Worm (Caenorhabditis elegans): ENCODE measurements around the gene rabr-4.

ce11 chrV:16155111-16155510, 39.6 kb upstream of the rabr-4 start, which contains the start of gene str-97:
- TF ChIP-seq ceh-82 (tag; optimal IDR thresholded peaks at IDR 0.05) (no peak), zag-1 (tag; optimal IDR thresholded peaks at IDR 0.05) (no peak), snpc-4 (tag; optimal IDR thresholded peaks at IDR 0.05) (no peak), nhr-12 (tag; optimal IDR thresholded peaks at IDR 0.05) (no peak), nhr-11 (tag; optimal IDR thresholded peaks at IDR 0.05) (no peak), egl-27 (tag; optimal IDR thresholded peaks at IDR 0.05) (no peak), ztf-4 (tag; optimal IDR thresholded peaks at IDR 0.05) (no peak), nhr-6 (tag; optimal IDR thresholded peaks at IDR 0.05) (no peak), elt-1 (tag; optimal IDR thresholded peaks at IDR 0.05) (no peak)

Measured in whole organism, L2 larva.